Worm (Caenorhabditis elegans): Measurements from ENCODE around the gene Y69A2AR.16.

- TF ChIP-seq nhr-47 (tag; optimal IDR thresholded peaks at IDR 0.05) (no peak), rnt-1 (tag; optimal IDR thresholded peaks at IDR 0.05) (no peak), skn-1 (tag; optimal IDR thresholded peaks at IDR 0.05) (no peak), ztf-4 (tag; optimal IDR thresholded peaks at IDR 0.05) (no peak), nhr-19 (GFP tag; conservative IDR thresholded peaks at IDR 0.05) (no peak), zag-1 (tag; optimal IDR thresholded peaks at IDR 0.05) (no peak), Y116A8C.19 (tag; optimal IDR thresholded peaks at IDR 0.05; ENCODE audit: borderline replicate concordance) (no peak), ceh-82 (tag; optimal IDR thresholded peaks at IDR 0.05) (no peak), tbx-2 (tag; optimal IDR thresholded peaks at IDR 0.05) (no peak), nhr-11 (tag; optimal IDR thresholded peaks at IDR 0.05) (no peak), F16B12.6 (tag; optimal IDR thresholded peaks at IDR 0.05) (no peak), aly-2 (tag; optimal IDR thresholded peaks at IDR 0.05) (no peak)
Measured at ce11 chrIV:2537741-2538140, 40.1 kb downstream of the Y69A2AR.16 start.

Measured in whole organism, L1 larva.